Worm (Caenorhabditis elegans) whole organism, early embryonic: ENCODE data around the gene F56B3.11.

ENCODE experiments used
- B0310.2 ChIP-seq: sonication (generic microtip); optimal IDR thresholded peaks from 2 replicates; lab custom pipeline; 2016; ENCODE audit warnings: mild to moderate bottlenecking, missing genetic modification characterization, missing compliant biosample characterization
- aly-1 ChIP-seq: sonication (generic microtip); optimal IDR thresholded peaks from 2 replicates; lab custom pipeline; 2016; ENCODE audit warnings: missing genetic modification characterization, missing compliant biosample characterization
- ama-1 ChIP-seq: fragments of 150-350 bp; optimal IDR thresholded peaks from 2 replicates; lab custom pipeline; 2014
- ets-7 ChIP-seq: sonication (generic microtip); optimal IDR thresholded peaks from 2 replicates; lab custom pipeline; 2016; ENCODE audit warnings: missing genotype, missing genetic modification characterization, missing compliant biosample characterization
- flt-1 ChIP-seq: fragments of 200-800 bp; sonication (Bioruptor generic); IDR thresholded peaks from 2 replicates; pipeline ENCODE4 v1.3.6; 2022; ENCODE audit warnings: missing genetic modification characterization, missing compliant biosample characterization

ce11 chrIV:778484-778883 is 17.9 kb downstream of the F56B3.11 start, which contains the start of gene ugt-52:
- TF ChIP-seq ama-1 (no peak), flt-1 (GFP tag; lab: Robert Waterston, UW) (no peak), B0310.2 (tag; lab: Kevin White, UChicago) (no peak), ets-7 (no peak), aly-1 (tag; lab: Kevin White, UChicago) (no peak)
